Worm (Caenorhabditis elegans) whole organism, L2 larva: ENCODE measurements around the gene aipr-1.

Experiments
- C34F6.9 ChIP-seq: fragments of 150-350 bp; optimal IDR thresholded peaks from 2 replicates; lab custom pipeline; 2014; ENCODE audit warnings: missing biosample characterization, missing genetic modification characterization
- F13H6.1 ChIP-seq: sonication (generic microtip); optimal IDR thresholded peaks from 2 replicates; lab custom pipeline; 2016; ENCODE audit warnings: missing genetic modification characterization, missing compliant biosample characterization
- R02D3.7 ChIP-seq: fragments of 150-350 bp; optimal IDR thresholded peaks from 2 replicates; lab custom pipeline; 2014; ENCODE audit warnings: missing biosample characterization, missing genetic modification characterization
- Y55F3AM.14 ChIP-seq: fragments of 200-800 bp; sonication (Bioruptor generic); optimal IDR thresholded peaks from 2 replicates; lab custom pipeline; 2018; ENCODE audit warnings: mild to moderate bottlenecking, missing genetic modification characterization, missing compliant biosample characterization
- alr-1 ChIP-seq: fragments of 150-350 bp; optimal IDR thresholded peaks from 2 replicates; lab custom pipeline; 2014; ENCODE audit warnings: missing biosample characterization, missing genetic modification characterization
- aly-2 ChIP-seq: fragments of 150-350 bp; optimal IDR thresholded peaks from 2 replicates; lab custom pipeline; 2014; ENCODE audit warnings: missing biosample characterization, missing genetic modification characterization
- ama-1 ChIP-seq: fragments of 150-350 bp; optimal IDR thresholded peaks from 2 replicates; lab custom pipeline; 2018; ENCODE audit warnings: inconsistent platforms
- ceh-16 ChIP-seq: fragments of 150-350 bp; optimal IDR thresholded peaks from 2 replicates; lab custom pipeline; 2014; ENCODE audit warnings: missing biosample characterization, missing genetic modification characterization
- ceh-82 ChIP-seq: fragments of 150-350 bp; optimal IDR thresholded peaks from 2 replicates; lab custom pipeline; 2014; ENCODE audit warnings: missing biosample characterization, missing genetic modification characterization
- crh-2 ChIP-seq: sonication (generic microtip); optimal IDR thresholded peaks from 2 replicates; lab custom pipeline; 2017; ENCODE audit warnings: missing biosample characterization, missing genetic modification characterization
- dmd-4 ChIP-seq: sonication (generic microtip); optimal IDR thresholded peaks from 2 replicates; lab custom pipeline; 2017; ENCODE audit warnings: missing biosample characterization, missing genetic modification characterization
- egl-27 ChIP-seq: sonication (generic microtip); optimal IDR thresholded peaks from 3 replicates; lab custom pipeline; 2017; ENCODE audit warnings: missing biosample characterization, missing genetic modification reagents, missing genetic modification characterization
- elt-1 ChIP-seq: fragments of 150-350 bp; optimal IDR thresholded peaks from 2 replicates; lab custom pipeline; 2014; ENCODE audit warnings: missing biosample characterization, missing genetic modification characterization
- elt-3 ChIP-seq: sonication (generic microtip); optimal IDR thresholded peaks from 2 replicates; lab custom pipeline; 2017; ENCODE audit warnings: missing biosample characterization, missing genetic modification characterization
- fos-1 ChIP-seq: fragments of 150-350 bp; optimal IDR thresholded peaks from 2 replicates; lab custom pipeline; 2014; ENCODE audit warnings: missing biosample characterization, missing genetic modification characterization
- gmeb-1 ChIP-seq: fragments of 150-350 bp; optimal IDR thresholded peaks from 2 replicates; lab custom pipeline; 2014; ENCODE audit warnings: missing biosample characterization, missing genetic modification characterization
- lin-11 ChIP-seq: fragments of 150-350 bp; sonication (generic microtip); optimal IDR thresholded peaks from 2 replicates; lab custom pipeline; 2014; ENCODE audit warnings: missing biosample characterization, missing genetic modification characterization, inconsistent platforms, mixed read lengths
- lin-13 ChIP-seq: fragments of 150-350 bp; optimal IDR thresholded peaks from 2 replicates; lab custom pipeline; 2014; ENCODE audit warnings: missing biosample characterization, missing genetic modification reagents, missing genetic modification characterization
- lin-39 ChIP-seq: fragments of 150-350 bp; optimal IDR thresholded peaks from 2 replicates; lab custom pipeline; 2014; ENCODE audit warnings: missing biosample characterization, missing genetic modification reagents, missing genetic modification characterization
- lsy-2 ChIP-seq, 2 experiments: fragments of 150-350 bp in 1 of 2; sonication (generic microtip) in 1 of 2; optimal IDR thresholded peaks; 2 replicates each; lab custom pipeline; 2014 to 2017; ENCODE audit warnings: missing biosample characterization in 2 of 2, missing genetic modification characterization in 2 of 2
- mab-5 ChIP-seq: fragments of 150-350 bp; optimal IDR thresholded peaks from 2 replicates; lab custom pipeline; 2014; ENCODE audit warnings: missing biosample characterization, missing genetic modification characterization
- mbf-1 ChIP-seq: sonication (generic microtip); optimal IDR thresholded peaks from 2 replicates; lab custom pipeline; 2017; ENCODE audit warnings: missing biosample characterization, missing genetic modification characterization
- mdl-1 ChIP-seq, 2 experiments: fragments of 150-350 bp in 1 of 2; sonication (generic microtip) in 1 of 2; optimal IDR thresholded peaks; 2 replicates each; lab custom pipeline; 2017; ENCODE audit warnings: missing biosample characterization in 2 of 2, missing genetic modification characterization in 2 of 2
- nhr-10 ChIP-seq: sonication (generic microtip); optimal IDR thresholded peaks from 2 replicates; lab custom pipeline; 2017; ENCODE audit warnings: missing biosample characterization, missing genetic modification characterization
- nhr-11 ChIP-seq: fragments of 150-350 bp; optimal IDR thresholded peaks from 2 replicates; lab custom pipeline; 2014; ENCODE audit warnings: missing biosample characterization, missing genetic modification characterization
- nhr-12 ChIP-seq: fragments of 150-350 bp; optimal IDR thresholded peaks from 2 replicates; lab custom pipeline; 2014; ENCODE audit warnings: missing biosample characterization, missing genetic modification characterization
- nhr-129 ChIP-seq: fragments of 150-350 bp; optimal IDR thresholded peaks from 2 replicates; lab custom pipeline; 2014; ENCODE audit warnings: missing biosample characterization, missing genetic modification characterization
- nhr-21 ChIP-seq: fragments of 150-350 bp; optimal IDR thresholded peaks from 2 replicates; lab custom pipeline; 2014; ENCODE audit warnings: missing biosample characterization, missing genetic modification characterization
- nhr-23 ChIP-seq: fragments of 150-350 bp; optimal IDR thresholded peaks from 2 replicates; lab custom pipeline; 2014; ENCODE audit warnings: missing biosample characterization, missing genetic modification reagents, missing genetic modification characterization
- nhr-6 ChIP-seq: fragments of 150-350 bp; optimal IDR thresholded peaks from 2 replicates; lab custom pipeline; 2014; ENCODE audit warnings: missing biosample characterization, missing genetic modification characterization
- nhr-77 ChIP-seq: fragments of 150-350 bp; optimal IDR thresholded peaks from 2 replicates; lab custom pipeline; 2014; ENCODE audit warnings: missing biosample characterization, missing genetic modification characterization
- sem-4 ChIP-seq: fragments of 150-350 bp; optimal IDR thresholded peaks from 2 replicates; lab custom pipeline; 2014; ENCODE audit warnings: missing biosample characterization, missing genetic modification reagents, missing genetic modification characterization
- skn-1 ChIP-seq: sonication (generic microtip); optimal IDR thresholded peaks from 2 replicates; lab custom pipeline; 2017; ENCODE audit warnings: missing biosample characterization, missing genetic modification characterization
- sma-3 ChIP-seq: sonication (generic microtip); optimal IDR thresholded peaks from 2 replicates; lab custom pipeline; 2016; ENCODE audit warnings: missing genetic modification reagents, missing genetic modification characterization, missing compliant biosample characterization
- sma-9 ChIP-seq, 2 experiments: fragments of 150-350 bp in 1 of 2; sonication (generic microtip) in 1 of 2; optimal IDR thresholded peaks; 2 replicates each; lab custom pipeline; 2014 to 2016; ENCODE audit warnings: missing genetic modification characterization in 2 of 2, mild to moderate bottlenecking in 1 of 2, missing biosample characterization in 1 of 2, missing compliant biosample characterization in 1 of 2, missing genetic modification reagents in 1 of 2, moderate library complexity in 1 of 2
- snpc-4 ChIP-seq: fragments of 150-350 bp; optimal IDR thresholded peaks from 2 replicates; lab custom pipeline; 2014; ENCODE audit warnings: missing biosample characterization, missing genetic modification characterization
- unc-39 ChIP-seq: fragments of 150-350 bp; optimal IDR thresholded peaks from 2 replicates; lab custom pipeline; 2014; ENCODE audit warnings: missing biosample characterization, missing genetic modification characterization
- unc-55 ChIP-seq: fragments of 150-350 bp; sonication (generic microtip); optimal IDR thresholded peaks from 3 replicates; lab custom pipeline; 2014; ENCODE audit warnings: missing biosample characterization, missing genetic modification reagents, missing genetic modification characterization
- unc-62 ChIP-seq: fragments of 150-350 bp; optimal IDR thresholded peaks from 2 replicates; lab custom pipeline; 2014; ENCODE audit warnings: missing biosample characterization, missing genetic modification reagents, missing genetic modification characterization
- zag-1 ChIP-seq: fragments of 150-350 bp; optimal IDR thresholded peaks from 2 replicates; lab custom pipeline; 2014; ENCODE audit warnings: missing biosample characterization, missing genetic modification characterization
- ztf-1 ChIP-seq: fragments of 200-800 bp; sonication (Bioruptor generic); conservative IDR thresholded peaks from 2 replicates; pipeline ENCODE4 v1.3.6; 2022; ENCODE audit warnings: missing genetic modification characterization, missing compliant biosample characterization
- ztf-4 ChIP-seq: fragments of 150-350 bp; optimal IDR thresholded peaks from 2 replicates; lab custom pipeline; 2014; ENCODE audit warnings: missing biosample characterization, missing genetic modification characterization

The aipr-1 gene

ce11 chrII:6610262-6610661 is 16.2 kb upstream of the aipr-1 start:
- TF ChIP-seq ztf-1 (GFP tag; lab: Robert Waterston, UW) (no peak), sma-3 (GFP tag; lab: Kevin White, UChicago) (no peak)

- TF ChIP-seq lin-11 (tag; lab: Kevin White, UChicago): peak; percentile 6
- TF ChIP-seq mbf-1 (tag; lab: Kevin White, UChicago): no peak
- no peak for TF ChIP-seq nhr-10
- TF ChIP-seq lin-39 (tag; lab: Kevin White, UChicago): no peak
- TF ChIP-seq fos-1: peak; percentile 47
- TF ChIP-seq dmd-4 (tag; lab: Kevin White, UChicago): no peak
- no peak for TF ChIP-seq nhr-11
- no peak for TF ChIP-seq elt-1
- TF ChIP-seq ceh-82 (tag; lab: Kevin White, UChicago): no peak
- no peak for TF ChIP-seq zag-1 (tag; lab: Kevin White, UChicago)
- TF ChIP-seq nhr-129 (tag; lab: Kevin White, UChicago): peak; percentile 59
- TF ChIP-seq alr-1 (tag; lab: Kevin White, UChicago): no peak
- no peak for TF ChIP-seq Y55F3AM.14 (GFP tag; lab: Kevin White, UChicago)
- TF ChIP-seq nhr-77: no peak
- no peak for TF ChIP-seq ceh-16 (tag; lab: Kevin White, UChicago)
- peak; percentile 67 for TF ChIP-seq C34F6.9 (tag; lab: Kevin White, UChicago)
- TF ChIP-seq nhr-21 (tag; lab: Kevin White, UChicago): no peak
- no peak for TF ChIP-seq mab-5 (tag; lab: Kevin White, UChicago)
- no peak for TF ChIP-seq R02D3.7 (tag; lab: Kevin White, UChicago)
- TF ChIP-seq mdl-1 (tag; optimal IDR thresholded peaks at IDR 0.05; lab: Kevin White, UChicago): peak in 1 of 2 experiments; percentile 19
- no peak for TF ChIP-seq sem-4 (tag; lab: Kevin White, UChicago)
- TF ChIP-seq crh-2 (tag; lab: Kevin White, UChicago): no peak
- TF ChIP-seq lsy-2 (tag; optimal IDR thresholded peaks at IDR 0.05; lab: Kevin White, UChicago): peak in 1 of 2 experiments; percentile 61
- no peak for TF ChIP-seq sma-3 (GFP tag; lab: Kevin White, UChicago)
- no peak for TF ChIP-seq gmeb-1 (tag; lab: Kevin White, UChicago)
- TF ChIP-seq elt-3: no peak
- no peak for TF ChIP-seq nhr-23 (tag; lab: Kevin White, UChicago)
- no peak for TF ChIP-seq lin-13
- no peak for TF ChIP-seq snpc-4
- TF ChIP-seq unc-62 (GFP tag; lab: Kevin White, UChicago): no peak
- no peak for TF ChIP-seq sma-9 (GFP tag; optimal IDR thresholded peaks at IDR 0.05; lab: Kevin White, UChicago)
- TF ChIP-seq sma-9 (tag; optimal IDR thresholded peaks at IDR 0.05; lab: Kevin White, UChicago): no peak
- TF ChIP-seq ztf-1 (GFP tag; lab: Robert Waterston, UW): no peak
- no peak for TF ChIP-seq nhr-12 (tag; lab: Kevin White, UChicago)
Measured at ce11 chrII:6609315-6609842, 15.3 kb upstream of the aipr-1 start, which contains the start of gene epg-5. TSS of gene epg-5 (minus strand) at chrII:6609365.

- TF ChIP-seq nhr-77: no peak
Measured at ce11 chrII:6608626-6609025, 14.6 kb upstream of the aipr-1 start.

- peak; percentile 35 for TF ChIP-seq nhr-129 (tag; lab: Kevin White, UChicago)
- TF ChIP-seq egl-27 (tag; lab: Kevin White, UChicago): no peak
- TF ChIP-seq lsy-2 (tag; optimal IDR thresholded peaks at IDR 0.05; lab: Kevin White, UChicago): peak; percentile 27 to 58
- no peak for TF ChIP-seq ztf-4 (tag; lab: Kevin White, UChicago)
- no peak for TF ChIP-seq elt-3
- TF ChIP-seq unc-62 (GFP tag; lab: Kevin White, UChicago): no peak
- TF ChIP-seq C34F6.9 (tag; lab: Kevin White, UChicago): peak; percentile 59
- peak; percentile 22 for TF ChIP-seq lin-11 (tag; lab: Kevin White, UChicago)
- peak; percentile 48 for TF ChIP-seq gmeb-1 (tag; lab: Kevin White, UChicago)
- TF ChIP-seq Y55F3AM.14 (GFP tag; lab: Kevin White, UChicago): no peak
- TF ChIP-seq R02D3.7 (tag; lab: Kevin White, UChicago): no peak
- no peak for TF ChIP-seq unc-39
- TF ChIP-seq dmd-4 (tag; lab: Kevin White, UChicago): no peak
- no peak for TF ChIP-seq skn-1
- no peak for TF ChIP-seq snpc-4
- TF ChIP-seq sma-9 (GFP tag; optimal IDR thresholded peaks at IDR 0.05; lab: Kevin White, UChicago): peak; percentile 58
- TF ChIP-seq sma-9 (tag; optimal IDR thresholded peaks at IDR 0.05; lab: Kevin White, UChicago): no peak
- TF ChIP-seq unc-55 (GFP tag; lab: Kevin White, UChicago): no peak
- TF ChIP-seq nhr-12 (tag; lab: Kevin White, UChicago): no peak
- TF ChIP-seq crh-2 (tag; lab: Kevin White, UChicago): no peak
- TF ChIP-seq nhr-21 (tag; lab: Kevin White, UChicago): no peak
- TF ChIP-seq nhr-11: no peak
- no peak for TF ChIP-seq nhr-6 (tag; lab: Kevin White, UChicago)
- peak; percentile 20 for TF ChIP-seq sma-3 (GFP tag; lab: Kevin White, UChicago)
- TF ChIP-seq ceh-16 (tag; lab: Kevin White, UChicago): no peak
- no peak for TF ChIP-seq nhr-10
- no peak for TF ChIP-seq elt-1
- TF ChIP-seq aly-2 (tag; lab: Kevin White, UChicago): no peak
- TF ChIP-seq ama-1 (lab: Kevin White, UChicago): no peak
- peak; percentile 23 for TF ChIP-seq fos-1
- TF ChIP-seq F13H6.1 (tag; lab: Kevin White, UChicago): peak; percentile 46
- TF ChIP-seq nhr-23 (tag; lab: Kevin White, UChicago): no peak
- TF ChIP-seq mab-5 (tag; lab: Kevin White, UChicago): no peak
- no peak for TF ChIP-seq mdl-1 (tag; optimal IDR thresholded peaks at IDR 0.05; lab: Kevin White, UChicago)
- no peak for TF ChIP-seq zag-1 (tag; lab: Kevin White, UChicago)
- no peak for TF ChIP-seq ztf-1 (GFP tag; lab: Robert Waterston, UW)
Measured at ce11 chrII:6600973-6601372, 6.9 kb upstream of the aipr-1 start, which contains the start of gene vps-33.2. TSS of gene vps-33.2 (plus strand) at chrII:6601216.
